Fruit fly (Drosophila melanogaster) whole organism, wandering third instar larva: ENCODE results near the gene CG4045.

Experiments used
- Abd-B ChIP-seq: fragments of >200 bp; optimal IDR thresholded peaks from 2 replicates; lab custom pipeline; 2017; ENCODE audit warnings: missing biosample characterization, missing genetic modification characterization
- CG32264 ChIP-seq: fragments of 200-800 bp; sonication (Bioruptor generic); optimal IDR thresholded peaks from 2 replicates; lab custom pipeline; 2016; ENCODE audit warnings: missing biosample characterization, missing genetic modification characterization
- CG9705 ChIP-seq: fragments of 200-800 bp; sonication (Bioruptor generic); optimal IDR thresholded peaks from 2 replicates; lab custom pipeline; 2018; ENCODE audit warnings: missing biosample characterization, mild to moderate bottlenecking, missing genetic modification characterization
- CrebA ChIP-seq: fragments of 200-800 bp; sonication (Bioruptor generic); optimal IDR thresholded peaks from 2 replicates; lab custom pipeline; 2016; ENCODE audit warnings: missing biosample characterization, mild to moderate bottlenecking, missing genetic modification characterization, borderline replicate concordance
- Dfd ChIP-seq: fragments of >200 bp; optimal IDR thresholded peaks from 2 replicates; lab custom pipeline; 2017; ENCODE audit warnings: missing biosample characterization, missing genetic modification characterization
- Dif ChIP-seq: fragments of 200-275, 200-300 bp; sonication (Bioruptor generic); optimal IDR thresholded peaks from 2 replicates; lab custom pipeline; 2018; ENCODE audit warnings: missing biosample characterization, missing genetic modification characterization; ENCODE audit not compliant: partially characterized antibody
- GATAd ChIP-seq: sonication (Bioruptor generic); optimal IDR thresholded peaks from 2 replicates; lab custom pipeline; 2016; ENCODE audit warnings: missing biosample characterization, missing genetic modification characterization
- HLH106 ChIP-seq: fragments of 200-800 bp; optimal IDR thresholded peaks from 3 replicates; lab custom pipeline; 2019; ENCODE audit warnings: missing biosample characterization, mild to moderate bottlenecking, missing genetic modification characterization, moderate library complexity
- Hnf4 ChIP-seq: fragments of 200-800 bp; sonication (Bioruptor generic); optimal IDR thresholded peaks from 2 replicates; lab custom pipeline; 2016; ENCODE audit warnings: missing biosample characterization, mild to moderate bottlenecking, missing genetic modification characterization
- Hr78 ChIP-seq: fragments of >200 bp; optimal IDR thresholded peaks from 2 replicates; lab custom pipeline; 2017; ENCODE audit warnings: missing biosample characterization, missing genetic modification characterization
- Hr83 ChIP-seq: fragments of 200-300 bp; sonication (Bioruptor generic); optimal IDR thresholded peaks from 2 replicates; lab custom pipeline; 2016; ENCODE audit warnings: missing biosample characterization, mild to moderate bottlenecking, missing genetic modification characterization, moderate library complexity; ENCODE audit not compliant: poor library complexity, severe bottlenecking
- Jra ChIP-seq: sonication (Bioruptor generic); optimal IDR thresholded peaks from 2 replicates; lab custom pipeline; 2016; ENCODE audit warnings: missing biosample characterization, missing genetic modification characterization
- Mio ChIP-seq: sonication (Bioruptor generic); optimal IDR thresholded peaks from 2 replicates; lab custom pipeline; 2016; ENCODE audit warnings: missing biosample characterization, missing genetic modification characterization
- Myc ChIP-seq: fragments of >200 bp; optimal IDR thresholded peaks from 2 replicates; lab custom pipeline; 2017
- N ChIP-seq: fragments of >200 bp; optimal IDR thresholded peaks from 2 replicates; lab custom pipeline; 2018; ENCODE audit warnings: missing biosample characterization, missing external identifiers, missing genetic modification characterization
- OdsH ChIP-seq: fragments of 200-800 bp; sonication (Bioruptor generic); optimal IDR thresholded peaks from 2 replicates; lab custom pipeline; 2016; ENCODE audit warnings: missing biosample characterization, mild to moderate bottlenecking, missing genetic modification characterization
- Rel ChIP-seq, 2 experiments: fragments of 200-800 bp; sonication (Bioruptor generic) in 1 of 2; optimal IDR thresholded peaks; 2 replicates in 1 of 2; 3 replicates in 1 of 2; lab custom pipeline; 2016 to 2019; ENCODE audit warnings: mild to moderate bottlenecking in 2 of 2, missing biosample characterization in 2 of 2, missing genetic modification characterization in 2 of 2, moderate library complexity in 1 of 2
- Sp1 ChIP-seq: fragments of 200-800 bp; sonication (Bioruptor generic); optimal IDR thresholded peaks from 3 replicates; lab custom pipeline; 2019; ENCODE audit warnings: missing biosample characterization, mild to moderate bottlenecking, missing genetic modification characterization, moderate library complexity
- Vsx2 ChIP-seq: fragments of 200-300, 225-300 bp; sonication (Bioruptor generic); optimal IDR thresholded peaks from 2 replicates; lab custom pipeline; 2018; ENCODE audit warnings: missing biosample characterization, missing genetic modification characterization; ENCODE audit not compliant: partially characterized antibody
- br ChIP-seq: fragments of 200-800 bp; sonication (Bioruptor generic); optimal IDR thresholded peaks from 2 replicates; lab custom pipeline; 2016; ENCODE audit warnings: missing biosample characterization, missing genetic modification characterization
- brk ChIP-seq: fragments of 200-800 bp; sonication (Bioruptor generic); optimal IDR thresholded peaks from 2 replicates; lab custom pipeline; 2016; ENCODE audit warnings: missing biosample characterization, mild to moderate bottlenecking, missing genetic modification characterization
- dl ChIP-seq, 2 experiments: fragments of 175-275, 200-275 bp in 1 of 2; fragments of 200-275 bp in 1 of 2; sonication (Bioruptor generic); optimal IDR thresholded peaks; lab custom pipeline; 2018; ENCODE audit warnings: mild to moderate bottlenecking in 2 of 2, missing biosample characterization in 2 of 2, missing genetic modification characterization in 2 of 2, moderate library complexity in 2 of 2; ENCODE audit not compliant: partially characterized antibody in 2 of 2, insufficient read depth in 1 of 2
- dmrt93B ChIP-seq: fragments of 200-800 bp; sonication (Bioruptor generic); optimal IDR thresholded peaks from 2 replicates; lab custom pipeline; 2018; ENCODE audit warnings: missing biosample characterization, mild to moderate bottlenecking, missing genetic modification characterization
- dsf ChIP-seq: sonication (Bioruptor generic); optimal IDR thresholded peaks from 2 replicates; lab custom pipeline; 2016; ENCODE audit warnings: missing biosample characterization, missing genetic modification characterization, borderline replicate concordance
- ey ChIP-seq: fragments of 200-800 bp; sonication (Bioruptor generic); optimal IDR thresholded peaks from 2 replicates; lab custom pipeline; 2016; ENCODE audit warnings: missing biosample characterization, missing genetic modification characterization
- foxo ChIP-seq, 2 experiments: fragments of 200-800 bp; sonication (Bioruptor generic); optimal IDR thresholded peaks; 2 replicates in 1 of 2; 3 replicates in 1 of 2; lab custom pipeline; 2016 to 2017; ENCODE audit warnings: missing biosample characterization in 2 of 2, missing genetic modification characterization in 2 of 2
- fru ChIP-seq: fragments of 200-800 bp; sonication (Bioruptor generic); optimal IDR thresholded peaks from 3 replicates; lab custom pipeline; 2016; ENCODE audit warnings: missing biosample characterization, mild to moderate bottlenecking, missing genetic modification characterization
- h ChIP-seq: fragments of 200-800 bp; sonication (Bioruptor generic); optimal IDR thresholded peaks from 3 replicates; lab custom pipeline; 2016; ENCODE audit warnings: missing biosample characterization, mild to moderate bottlenecking, missing genetic modification characterization
- jim ChIP-seq: fragments of 175-275, 200-325 bp; sonication (Bioruptor generic); optimal IDR thresholded peaks from 2 replicates; lab custom pipeline; 2016; ENCODE audit warnings: missing biosample characterization, mild to moderate bottlenecking, missing genetic modification characterization
- lola ChIP-seq: fragments of >200 bp; optimal IDR thresholded peaks from 2 replicates; lab custom pipeline; 2017; ENCODE audit warnings: missing biosample characterization, missing genetic modification characterization
- pan ChIP-seq: fragments of >200 bp; optimal IDR thresholded peaks from 2 replicates; lab custom pipeline; 2017
- psq ChIP-seq: fragments of 200-800 bp; sonication (Bioruptor generic); optimal IDR thresholded peaks from 3 replicates; lab custom pipeline; 2017; ENCODE audit warnings: missing biosample characterization, mild to moderate bottlenecking, missing genetic modification characterization, moderate library complexity
- rgr ChIP-seq: fragments of 200-800 bp; sonication (Bioruptor generic); optimal IDR thresholded peaks from 3 replicates; lab custom pipeline; 2016; ENCODE audit warnings: missing biosample characterization, mild to moderate bottlenecking, missing genetic modification characterization
- sage ChIP-seq: fragments of 200-800 bp; sonication (Bioruptor generic); optimal IDR thresholded peaks from 2 replicates; lab custom pipeline; 2016; ENCODE audit warnings: missing biosample characterization, mild to moderate bottlenecking, missing genetic modification characterization
- sv ChIP-seq: fragments of 200-800 bp; sonication (Bioruptor generic); optimal IDR thresholded peaks from 3 replicates; lab custom pipeline; 2016; ENCODE audit warnings: missing biosample characterization, missing genetic modification characterization
- tai ChIP-seq: sonication (Bioruptor generic); optimal IDR thresholded peaks from 2 replicates; lab custom pipeline; 2016; ENCODE audit warnings: missing biosample characterization, missing genetic modification characterization
- usp ChIP-seq: fragments of >200 bp; optimal IDR thresholded peaks from 2 replicates; lab custom pipeline; 2017; ENCODE audit warnings: missing biosample characterization, missing genetic modification characterization
- woc ChIP-seq: sonication (Bioruptor generic); optimal IDR thresholded peaks from 2 replicates; lab custom pipeline; 2016; ENCODE audit warnings: missing biosample characterization, mild to moderate bottlenecking, missing genetic modification characterization

CG4045 gene

dm6 chrX:2061849-2062248 is 13.9 kb downstream of the CG4045 start, which contains the start of gene Sik2:
TSS of gene Sik2 (minus strand) at chrX:2061915.
- TF ChIP-seq pan (no peak), Dif (no peak), br (GFP tag; lab: Kevin White, UChicago) (no peak), dl (GFP tag; optimal IDR thresholded peaks at IDR 0.05; lab: Kevin White, UChicago; ENCODE audit: insufficient read depth in 1 of 2, partially characterized antibody in 2 of 2) (no peak), Abd-B (GFP tag; lab: Kevin White, UChicago) (no peak), GATAd (GFP tag; lab: Kevin White, UChicago) (no peak), CG9705 (GFP tag; lab: Kevin White, UChicago) (no peak), brk (GFP tag; lab: Kevin White, UChicago) (no peak), ey (GFP tag; lab: Kevin White, UChicago) (no peak), jim (GFP tag; lab: Kevin White, UChicago) (no peak)
- TF ChIP-seq, all 38 proteins: peak for 0

DNA sequence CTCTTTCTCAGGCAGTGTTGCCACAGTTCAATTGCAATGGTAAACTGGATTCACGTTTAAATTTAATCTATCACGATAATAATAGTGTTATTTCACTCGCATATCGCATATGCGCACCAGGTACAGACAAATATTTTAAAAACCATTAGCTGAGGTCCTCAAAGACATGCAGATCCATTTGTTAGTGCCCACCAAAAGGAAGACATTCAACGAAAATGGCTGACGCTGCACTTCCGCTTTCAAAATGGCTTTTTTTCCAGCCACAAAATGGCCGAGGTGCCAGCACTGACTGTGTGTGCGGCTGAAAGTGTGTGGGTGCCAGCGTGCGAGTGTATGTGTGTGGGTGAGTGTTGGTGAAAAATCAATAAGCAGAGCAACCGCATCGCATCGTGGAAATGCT is 14.6 kb downstream of the CG4045 start:
- TF ChIP-seq Myc: peak; percentile 56
- TF ChIP-seq CG9705 (GFP tag; lab: Kevin White, UChicago): no peak
- peak; percentile 20 for TF ChIP-seq HLH106 (tag; lab: Kevin White, UChicago)
- peak; percentile 34 for TF ChIP-seq Sp1 (GFP tag; lab: Kevin White, UChicago)

- TF ChIP-seq dsf (GFP tag; lab: Kevin White, UChicago) (peak; percentile 79), GATAd (GFP tag; lab: Kevin White, UChicago) (peak; percentile 56), ey (GFP tag; lab: Kevin White, UChicago) (peak; percentile 97), N (GFP tag; lab: Kevin White, UChicago) (no peak), Vsx2 (no peak), Abd-B (GFP tag; lab: Kevin White, UChicago) (no peak), Myc (no peak), jim (GFP tag; lab: Kevin White, UChicago) (peak; percentile 37), woc (GFP tag; lab: Kevin White, UChicago) (peak; percentile 90), h (GFP tag; lab: Kevin White, UChicago) (peak; percentile 98), CrebA (GFP tag; lab: Kevin White, UChicago) (no peak), pan (no peak), Dif (peak; percentile 76), Mio (GFP tag; lab: Kevin White, UChicago) (peak; percentile 89), tai (GFP tag; lab: Kevin White, UChicago) (no peak), foxo (GFP tag; optimal IDR thresholded peaks at IDR 0.05; lab: Kevin White, UChicago) (peak; percentile 77 to 99), dl (GFP tag; optimal IDR thresholded peaks at IDR 0.05; lab: Kevin White, UChicago; ENCODE audit: insufficient read depth in 1 of 2, partially characterized antibody in 2 of 2) (peak; percentile 69 to 81), Sp1 (GFP tag; lab: Kevin White, UChicago) (peak; percentile 94), Hnf4 (GFP tag; lab: Kevin White, UChicago) (peak; percentile 95), lola (no peak), CG32264 (GFP tag; lab: Kevin White, UChicago) (peak; percentile 86), br (GFP tag; lab: Kevin White, UChicago) (peak; percentile 98), brk (GFP tag; lab: Kevin White, UChicago) (no peak), Hr83 (GFP tag; lab: Kevin White, UChicago) (peak; percentile 98), fru (GFP tag; lab: Kevin White, UChicago) (peak; percentile 97), dmrt93B (peak; percentile 88), Dfd (GFP tag; lab: Kevin White, UChicago) (no peak), OdsH (GFP tag; lab: Kevin White, UChicago) (peak; percentile 96), usp (no peak), sv (peak; percentile 93), rgr (peak; percentile 97), sage (GFP tag; lab: Kevin White, UChicago) (peak; percentile 84), Jra (peak; percentile 90), Hr78 (GFP tag; lab: Kevin White, UChicago) (no peak), Rel (GFP tag; optimal IDR thresholded peaks at IDR 0.05; lab: Kevin White, UChicago) (peak; percentile 75), Rel (tag; optimal IDR thresholded peaks at IDR 0.05; lab: Kevin White, UChicago) (peak; percentile 84), psq (GFP tag; lab: Kevin White, UChicago) (peak; percentile 87), CG9705 (GFP tag; lab: Kevin White, UChicago) (peak; percentile 93), HLH106 (tag; lab: Kevin White, UChicago) (peak; percentile 95)
These were observed 25.4 kb downstream of the CG4045 start, which contains the start of gene moody for dm6 chrX:2050070-2050899. TSS of gene moody (minus strand) at chrX:2050120.
